Worm (Caenorhabditis elegans) whole organism, mixed stage, embryonic: ENCODE results near the gene snf-5.

Source experiments
- M03D4.4 ChIP-seq: sonication (generic microtip); optimal IDR thresholded peaks from 2 replicates; lab custom pipeline; 2017; ENCODE audit warnings: mild to moderate bottlenecking, missing genetic modification characterization, missing compliant biosample characterization
- blmp-1 ChIP-seq: fragments of 150-350 bp; optimal IDR thresholded peaks from 2 replicates; lab custom pipeline; 2014; ENCODE audit warnings: missing biosample characterization, missing genetic modification characterization
- ceh-39 ChIP-seq: fragments of 150-350 bp; optimal IDR thresholded peaks from 2 replicates; lab custom pipeline; 2014; ENCODE audit warnings: missing biosample characterization, missing genetic modification characterization
- ceh-43 ChIP-seq: fragments of 200-800 bp; sonication (Bioruptor generic); optimal IDR thresholded peaks from 2 replicates; lab custom pipeline; 2018; ENCODE audit warnings: mild to moderate bottlenecking, missing genetic modification characterization, moderate library complexity, missing compliant biosample characterization
- ceh-83 ChIP-seq: fragments of 200-800 bp; sonication (Bioruptor generic); optimal IDR thresholded peaks from 2 replicates; lab custom pipeline; 2018; ENCODE audit warnings: mild to moderate bottlenecking, missing genetic modification characterization, missing compliant biosample characterization
- ces-1 ChIP-seq: fragments of 150-350 bp; optimal IDR thresholded peaks from 2 replicates; lab custom pipeline; 2014; ENCODE audit warnings: missing biosample characterization, missing genetic modification reagents, missing genetic modification characterization
- cnd-1 ChIP-seq: fragments of 200-800 bp; sonication (Bioruptor generic); optimal IDR thresholded peaks from 2 replicates; lab custom pipeline; 2018; ENCODE audit warnings: mild to moderate bottlenecking, missing genetic modification characterization, missing compliant biosample characterization
- drap-1 ChIP-seq: fragments of 200-800 bp; sonication (Bioruptor generic); optimal IDR thresholded peaks from 3 replicates; lab custom pipeline; 2018; ENCODE audit warnings: mild to moderate bottlenecking, missing genetic modification characterization, missing compliant biosample characterization
- elt-1 ChIP-seq: sonication (generic microtip); optimal IDR thresholded peaks from 2 replicates; lab custom pipeline; 2017; ENCODE audit warnings: missing genetic modification characterization, mild to moderate bottlenecking, missing compliant biosample characterization, antibody characterized with exemption, moderate library complexity, borderline replicate concordance; ENCODE audit not compliant: insufficient read depth
- elt-3 ChIP-seq: fragments of 150-350 bp; optimal IDR thresholded peaks from 2 replicates; lab custom pipeline; 2014; ENCODE audit warnings: missing biosample characterization, missing genetic modification characterization
- flh-1 ChIP-seq: fragments of 200-800 bp; sonication (Bioruptor generic); optimal IDR thresholded peaks from 2 replicates; lab custom pipeline; 2018; ENCODE audit warnings: mild to moderate bottlenecking, missing genetic modification characterization, moderate library complexity, missing compliant biosample characterization
- ham-2 ChIP-seq: fragments of 200-800 bp; sonication (Bioruptor generic); optimal IDR thresholded peaks from 2 replicates; lab custom pipeline; 2018; ENCODE audit warnings: mild to moderate bottlenecking, missing genetic modification characterization, missing compliant biosample characterization
- hlh-1 ChIP-seq: fragments of 150-350 bp; optimal IDR thresholded peaks from 2 replicates; lab custom pipeline; 2014; ENCODE audit warnings: missing biosample characterization, missing genetic modification reagents, missing genetic modification characterization
- lin-13 ChIP-seq: fragments of 150-350 bp; optimal IDR thresholded peaks from 2 replicates; lab custom pipeline; 2014; ENCODE audit warnings: missing biosample characterization, missing genetic modification characterization
- lin-32 ChIP-seq: fragments of 200-800 bp; sonication (Bioruptor generic); optimal IDR thresholded peaks from 2 replicates; lab custom pipeline; 2018; ENCODE audit warnings: mild to moderate bottlenecking, missing genetic modification characterization, missing compliant biosample characterization
- lsy-2 ChIP-seq: fragments of 150-350 bp; optimal IDR thresholded peaks from 2 replicates; lab custom pipeline; 2014; ENCODE audit warnings: missing biosample characterization, missing genetic modification characterization
- mab-5 ChIP-seq: fragments of 150-350 bp; optimal IDR thresholded peaks from 2 replicates; lab custom pipeline; 2014; ENCODE audit warnings: missing biosample characterization, missing genetic modification characterization
- mep-1 ChIP-seq: fragments of 150-350 bp; optimal IDR thresholded peaks from 2 replicates; lab custom pipeline; 2017; ENCODE audit warnings: missing biosample characterization, missing genetic modification reagents, missing genetic modification characterization, inconsistent platforms
- nhr-2 ChIP-seq: fragments of 150-350 bp; optimal IDR thresholded peaks from 2 replicates; lab custom pipeline; 2014; ENCODE audit warnings: missing biosample characterization, missing genetic modification characterization
- nhr-28 ChIP-seq: fragments of 150-350 bp; optimal IDR thresholded peaks from 2 replicates; lab custom pipeline; 2014; ENCODE audit warnings: missing biosample characterization, missing genetic modification characterization
- nhr-76 ChIP-seq: sonication (generic microtip); optimal IDR thresholded peaks from 2 replicates; lab custom pipeline; 2017; ENCODE audit warnings: missing biosample characterization, missing genetic modification characterization
- pha-4 ChIP-seq: fragments of 150-350 bp; optimal IDR thresholded peaks from 2 replicates; lab custom pipeline; 2018; ENCODE audit warnings: missing biosample characterization, missing genetic modification reagents, missing genetic modification characterization
- sem-2 ChIP-seq: fragments of 200-800 bp; sonication (Bioruptor generic); optimal IDR thresholded peaks from 2 replicates; lab custom pipeline; 2018; ENCODE audit warnings: mild to moderate bottlenecking, missing genetic modification characterization, missing compliant biosample characterization
- snpc-4 ChIP-seq: fragments of 150-350 bp; optimal IDR thresholded peaks from 2 replicates; lab custom pipeline; 2014; ENCODE audit warnings: missing biosample characterization, missing genetic modification characterization
- sptf-1 ChIP-seq: sonication (generic microtip); optimal IDR thresholded peaks from 2 replicates; lab custom pipeline; 2017; ENCODE audit warnings: mild to moderate bottlenecking, missing genetic modification characterization, moderate library complexity, missing compliant biosample characterization
- tbx-8 ChIP-seq: fragments of 200-800 bp; sonication (Bioruptor generic); optimal IDR thresholded peaks from 2 replicates; lab custom pipeline; 2018; ENCODE audit warnings: mild to moderate bottlenecking, missing genetic modification characterization, moderate library complexity, missing compliant biosample characterization
- unc-120 ChIP-seq: sonication (generic microtip); optimal IDR thresholded peaks from 2 replicates; lab custom pipeline; 2017; ENCODE audit warnings: missing genetic modification characterization, missing compliant biosample characterization; ENCODE audit not compliant: poor library complexity, severe bottlenecking
- unc-39 ChIP-seq: fragments of 150-350 bp; optimal IDR thresholded peaks from 2 replicates; lab custom pipeline; 2014; ENCODE audit warnings: missing biosample characterization, missing genetic modification characterization
- unc-62 ChIP-seq: fragments of 150-350 bp; optimal IDR thresholded peaks from 2 replicates; lab custom pipeline; 2014; ENCODE audit warnings: missing biosample characterization, missing genetic modification reagents, missing genetic modification characterization
- zip-8 ChIP-seq: fragments of 150-350 bp; optimal IDR thresholded peaks from 2 replicates; lab custom pipeline; 2014; ENCODE audit warnings: missing biosample characterization, missing genetic modification characterization
- ztf-11 ChIP-seq: fragments of 150-350 bp; optimal IDR thresholded peaks from 2 replicates; lab custom pipeline; 2014; ENCODE audit warnings: missing biosample characterization, missing genetic modification characterization

snf-5 gene

ce11 chrII:12865604-12866003 lies at the start of gene snf-5:
snf-5 (minus strand) TSS chrII:12865785.
- TF ChIP-seq ces-1 (no peak), mep-1 (tag; lab: Kevin White, UChicago) (no peak), unc-39 (no peak), M03D4.4 (tag; lab: Kevin White, UChicago) (no peak), lin-13 (tag; lab: Kevin White, UChicago) (no peak), lsy-2 (no peak), pha-4 (tag; lab: Kevin White, UChicago) (no peak), sem-2 (GFP tag; lab: Kevin White, UChicago) (no peak), cnd-1 (tag; lab: Kevin White, UChicago) (no peak), flh-1 (GFP tag; lab: Kevin White, UChicago) (no peak), mab-5 (tag; lab: Kevin White, UChicago) (no peak), sptf-1 (tag; lab: Kevin White, UChicago) (no peak), nhr-28 (tag; lab: Kevin White, UChicago) (no peak)

ce11 chrII:12914514-12915075 lies 49.0 kb upstream of the snf-5 start, which contains the start of gene F35C5.12:
F35C5.12 (minus strand) TSS chrII:12914564.
- TF ChIP-seq ham-2 (GFP tag; lab: Kevin White, UChicago) (no peak), hlh-1 (tag; lab: Kevin White, UChicago) (no peak), unc-120 (tag; lab: Kevin White, UChicago) (peak; percentile 33)

ce11 chrII:12908779-12909178 lies 43.2 kb upstream of the snf-5 start, which contains the start of gene ddn-2:
ddn-2 (plus strand) TSS chrII:12909079.
- no peak for TF ChIP-seq tbx-8 (GFP tag; lab: Kevin White, UChicago)
- TF ChIP-seq ham-2 (GFP tag; lab: Kevin White, UChicago): no peak
- no peak for TF ChIP-seq ztf-11 (tag; lab: Kevin White, UChicago)
- TF ChIP-seq ceh-39 (tag; lab: Kevin White, UChicago): no peak
- no peak for TF ChIP-seq snpc-4 (tag; lab: Kevin White, UChicago)
- TF ChIP-seq nhr-76 (tag; lab: Kevin White, UChicago): no peak
- no peak for TF ChIP-seq drap-1
- no peak for TF ChIP-seq ceh-83 (GFP tag; lab: Kevin White, UChicago)

ce11 chrII:12907070-12907469 lies 41.5 kb upstream of the snf-5 start, which contains the start of gene nspb-11:
nspb-11 (plus strand) TSS chrII:12907370.
- TF ChIP-seq ham-2 (GFP tag; lab: Kevin White, UChicago) (no peak), hlh-1 (tag; lab: Kevin White, UChicago) (no peak), nhr-2 (no peak), ceh-39 (tag; lab: Kevin White, UChicago) (no peak), sem-2 (GFP tag; lab: Kevin White, UChicago) (no peak), lin-32 (GFP tag; lab: Kevin White, UChicago) (no peak), nhr-76 (tag; lab: Kevin White, UChicago) (no peak)
- TF ChIP-seq, all 35 proteins: peak for 0

- TF ChIP-seq flh-1 (GFP tag; lab: Kevin White, UChicago) (no peak), lin-13 (tag; lab: Kevin White, UChicago) (no peak), ham-2 (GFP tag; lab: Kevin White, UChicago) (no peak), unc-120 (tag; lab: Kevin White, UChicago) (no peak), unc-39 (no peak), nhr-2 (no peak), ceh-43 (GFP tag; lab: Kevin White, UChicago) (no peak), mab-5 (tag; lab: Kevin White, UChicago) (no peak), elt-3 (tag; lab: Kevin White, UChicago) (no peak), blmp-1 (tag; lab: Kevin White, UChicago) (no peak), hlh-1 (tag; lab: Kevin White, UChicago) (no peak), ztf-11 (tag; lab: Kevin White, UChicago) (no peak), sptf-1 (tag; lab: Kevin White, UChicago) (no peak)
- TF ChIP-seq, all 35 proteins: peak for 0
These were observed 38.6 kb upstream of the snf-5 start, which contains the start of gene clec-66 for ce11 chrII:12904174-12904573. clec-66 (plus strand) TSS chrII:12904398.

ce11 chrII:12901025-12901424 lies 35.4 kb upstream of the snf-5 start, which contains the start of gene clec-65:
clec-65 (plus strand) TSS chrII:12901325.
- TF ChIP-seq nhr-2 (no peak), ceh-43 (GFP tag; lab: Kevin White, UChicago) (no peak), drap-1 (no peak), mep-1 (tag; lab: Kevin White, UChicago) (no peak), zip-8 (no peak), mab-5 (tag; lab: Kevin White, UChicago) (no peak), unc-62 (GFP tag; lab: Kevin White, UChicago) (no peak), elt-1 (no peak)
- TF ChIP-seq, all 35 proteins: peak for 0
